Fruit fly (Drosophila melanogaster) whole organism, embryonic: ENCODE measurements around the gene Pis.
A peak's percentile ranks its signal among the peaks of the same experiment; 100 is the strongest.

ENCODE experiments used
- Awh ChIP-seq: fragments of 200-800 bp; sonication (Bioruptor generic); IDR thresholded peaks from 2 replicates; pipeline ENCODE4, ENCODE4 v1.3.6; 2022; ENCODE audit warnings: missing biosample characterization, missing genetic modification characterization
- BtbVII ChIP-seq: fragments of 200-800 bp; sonication (Bioruptor generic); optimal IDR thresholded peaks from 3 replicates; lab custom pipeline; 2017; ENCODE audit warnings: missing biosample characterization, mild to moderate bottlenecking, missing genetic modification characterization
- CG10431 ChIP-seq: fragments of 200-800 bp; sonication (Bioruptor generic); optimal IDR thresholded peaks from 3 replicates; lab custom pipeline; 2018; ENCODE audit warnings: missing biosample characterization, mild to moderate bottlenecking, missing genetic modification characterization
- CG10543 ChIP-seq: fragments of 200-800 bp; sonication (Bioruptor generic); optimal IDR thresholded peaks from 3 replicates; lab custom pipeline; 2017; ENCODE audit warnings: missing biosample characterization, mild to moderate bottlenecking, missing genetic modification characterization, moderate library complexity
- CG11085 ChIP-seq: fragments of 200-800 bp; sonication (Bioruptor generic); IDR thresholded peaks from 2 replicates; pipeline ENCODE4 v1.3.6; 2022; ENCODE audit warnings: missing biosample characterization, missing genetic modification characterization
- CG12104 ChIP-seq: fragments of 200-800 bp; sonication (Bioruptor generic); optimal IDR thresholded peaks from 3 replicates; lab custom pipeline; 2016; ENCODE audit warnings: missing biosample characterization, missing genetic modification characterization
- CG12942 ChIP-seq: fragments of 200-800 bp; sonication (Bioruptor generic); optimal IDR thresholded peaks from 3 replicates; lab custom pipeline; 2016; ENCODE audit warnings: missing biosample characterization, missing genetic modification characterization
- CG13296 ChIP-seq: fragments of 200-800 bp; sonication (Bioruptor generic); optimal IDR thresholded peaks from 3 replicates; lab custom pipeline; 2018; ENCODE audit warnings: missing biosample characterization, mild to moderate bottlenecking, missing genetic modification characterization
- CG15696 ChIP-seq: fragments of 200-800 bp; sonication (Bioruptor generic); optimal IDR thresholded peaks from 2 replicates; lab custom pipeline; 2019; ENCODE audit warnings: missing biosample characterization, mild to moderate bottlenecking, missing genetic modification characterization, moderate library complexity
- CG1832 ChIP-seq: fragments of 200-800 bp; sonication (Bioruptor generic); optimal IDR thresholded peaks from 2 replicates; lab custom pipeline; 2017; ENCODE audit warnings: missing biosample characterization, mild to moderate bottlenecking, missing genetic modification characterization, inconsistent platforms
- CG2889 ChIP-seq: fragments of 200-800 bp; sonication (Bioruptor generic); IDR thresholded peaks from 3 replicates; pipeline ENCODE4 v1.3.6; 2022; ENCODE audit warnings: missing biosample characterization, missing genetic modification characterization
- CG30431 ChIP-seq: fragments of 200-800 bp; sonication (Bioruptor generic); optimal IDR thresholded peaks from 2 replicates; lab custom pipeline; 2017; ENCODE audit warnings: missing biosample characterization, missing genetic modification characterization
- CG32532 ChIP-seq: fragments of 200-800 bp; sonication (Bioruptor generic); IDR thresholded peaks from 2 replicates; pipeline ENCODE4 v1.3.6; 2022; ENCODE audit warnings: missing biosample characterization, missing genetic modification characterization
- CG3838 ChIP-seq: fragments of 200-800 bp; sonication (Bioruptor generic); optimal IDR thresholded peaks from 3 replicates; lab custom pipeline; 2016; ENCODE audit warnings: missing biosample characterization, missing genetic modification characterization
- CG8281 ChIP-seq: fragments of 200-800 bp; sonication (Bioruptor generic); optimal IDR thresholded peaks from 2 replicates; lab custom pipeline; 2018; ENCODE audit warnings: missing biosample characterization, mild to moderate bottlenecking, missing genetic modification characterization, moderate library complexity
- CG8388 ChIP-seq: fragments of 200-800 bp; sonication (Bioruptor generic); optimal IDR thresholded peaks from 2 replicates; lab custom pipeline; 2019; ENCODE audit warnings: missing biosample characterization, mild to moderate bottlenecking, missing genetic modification characterization, moderate library complexity
- CG8478 ChIP-seq: fragments of >200 bp; optimal IDR thresholded peaks from 2 replicates; lab custom pipeline; 2018
- CG9727 ChIP-seq: fragments of 200-800 bp; sonication (Bioruptor generic); optimal IDR thresholded peaks from 3 replicates; lab custom pipeline; 2017; ENCODE audit warnings: missing biosample characterization, mild to moderate bottlenecking, missing genetic modification characterization
- CkIIα-i1 ChIP-seq: fragments of 200-800 bp; sonication (Bioruptor generic); IDR thresholded peaks from 2 replicates; pipeline ENCODE4 v1.3.6; 2022; ENCODE audit warnings: missing biosample characterization, missing genetic modification characterization
- Dbx ChIP-seq: fragments of 200-800 bp; sonication (Bioruptor generic); IDR thresholded peaks from 3 replicates; pipeline ENCODE4 v1.3.6; 2022; ENCODE audit warnings: missing biosample characterization, missing genetic modification characterization
- Elba2 ChIP-seq: fragments of 200-800 bp; sonication (Bioruptor generic); optimal IDR thresholded peaks from 3 replicates; lab custom pipeline; 2016; ENCODE audit warnings: missing biosample characterization, missing genetic modification characterization
- Ets65A ChIP-seq: fragments of 200-800 bp; sonication (Bioruptor generic); peaks from one replicate; lab custom pipeline; 2016; ENCODE audit warnings: missing biosample characterization, missing genetic modification characterization
- Fer1 ChIP-seq: fragments of 200-800 bp; sonication (Bioruptor generic); optimal IDR thresholded peaks from 2 replicates; lab custom pipeline; 2017; ENCODE audit warnings: missing biosample characterization, mild to moderate bottlenecking, missing genetic modification characterization
- HLHmδ ChIP-seq: fragments of 200-800 bp; sonication (Bioruptor generic); optimal IDR thresholded peaks from 2 replicates; lab custom pipeline; 2018; ENCODE audit warnings: missing biosample characterization, mild to moderate bottlenecking, missing genetic modification characterization, moderate library complexity
- Jarid2 ChIP-seq: fragments of 200-800 bp; sonication (Bioruptor generic); optimal IDR thresholded peaks from 3 replicates; lab custom pipeline; 2017; ENCODE audit warnings: mild to moderate bottlenecking, missing biosample characterization, missing genetic modification reagents, missing genetic modification characterization
- Lim3 ChIP-seq: fragments of 200-800 bp; sonication (Bioruptor generic); IDR thresholded peaks from 2 replicates; pipeline ENCODE4 v1.3.6; 2022; ENCODE audit warnings: missing biosample characterization, missing genetic modification characterization
- MBD-R2 ChIP-seq: fragments of 200-800 bp; sonication (Bioruptor generic); IDR thresholded peaks from 2 replicates; pipeline ENCODE4 v1.3.6; 2022; ENCODE audit warnings: missing biosample characterization, missing genetic modification characterization
- MTF-1 ChIP-seq: fragments of 200-800 bp; sonication (Bioruptor generic); optimal IDR thresholded peaks from 2 replicates; lab custom pipeline; 2018; ENCODE audit warnings: missing biosample characterization, mild to moderate bottlenecking, missing genetic modification characterization, borderline replicate concordance
- NfI ChIP-seq: fragments of 200-800 bp; sonication (Bioruptor generic); optimal IDR thresholded peaks from 3 replicates; lab custom pipeline; 2018; ENCODE audit warnings: missing biosample characterization, mild to moderate bottlenecking, missing genetic modification characterization, moderate library complexity
- PHDP ChIP-seq: fragments of 200-800 bp; sonication (Bioruptor generic); optimal IDR thresholded peaks from 3 replicates; lab custom pipeline; 2018; ENCODE audit warnings: missing biosample characterization, mild to moderate bottlenecking, missing genetic modification characterization, moderate library complexity
- Rx ChIP-seq: fragments of 200-800 bp; sonication (Bioruptor generic); IDR thresholded peaks from 2 replicates; pipeline ENCODE4 v1.3.6; 2022; ENCODE audit warnings: missing biosample characterization, missing genetic modification characterization
- Sox102F ChIP-seq: fragments of 200-800 bp; sonication (Bioruptor generic); optimal IDR thresholded peaks from 2 replicates; lab custom pipeline; 2018; ENCODE audit warnings: missing biosample characterization, mild to moderate bottlenecking, missing genetic modification characterization, moderate library complexity
- Sry-δ ChIP-seq: fragments of 200-800 bp; sonication (Bioruptor generic); optimal IDR thresholded peaks from 2 replicates; lab custom pipeline; 2016; ENCODE audit warnings: missing biosample characterization, missing genetic modification characterization
- Taf1 ChIP-seq: fragments of 200-800 bp; sonication (Bioruptor generic); IDR thresholded peaks from 2 replicates; pipeline ENCODE4 v1.3.6; 2022; ENCODE audit warnings: missing biosample characterization, missing genetic modification characterization
- Xrp1 ChIP-seq: fragments of 200-800 bp; sonication (Bioruptor generic); IDR thresholded peaks from 2 replicates; pipeline ENCODE4 v1.3.6; 2022; ENCODE audit warnings: missing biosample characterization, missing genetic modification characterization
- ara ChIP-seq: fragments of 200-800 bp; sonication (Bioruptor generic); IDR thresholded peaks from 2 replicates; pipeline ENCODE4 v1.3.6; 2022; ENCODE audit warnings: missing biosample characterization, missing genetic modification characterization
- ase ChIP-seq: fragments of 200-800 bp; sonication (Bioruptor generic); IDR thresholded peaks from 3 replicates; pipeline ENCODE4 v1.3.6; 2022; ENCODE audit warnings: missing biosample characterization, missing genetic modification characterization
- az2 ChIP-seq: fragments of 200-800 bp; sonication (Bioruptor generic); optimal IDR thresholded peaks from 3 replicates; lab custom pipeline; 2016; ENCODE audit warnings: missing biosample characterization, missing genetic modification characterization
- bigmax ChIP-seq: fragments of 200-800 bp; sonication (Bioruptor generic); optimal IDR thresholded peaks from 2 replicates; lab custom pipeline; 2018; ENCODE audit warnings: missing biosample characterization, mild to moderate bottlenecking, missing genetic modification characterization
- en ChIP-seq: fragments of 200-800 bp; sonication (Bioruptor generic); optimal IDR thresholded peaks from 2 replicates; lab custom pipeline; 2016; ENCODE audit warnings: missing biosample characterization, missing genetic modification characterization
- eve ChIP-seq, 2 experiments: fragments of >200 bp; optimal IDR thresholded peaks; 2 replicates each; lab custom pipeline; 2017; ENCODE audit warnings: missing biosample characterization in 2 of 2, missing genetic modification characterization in 2 of 2
- her ChIP-seq: fragments of 200-800 bp; sonication (Bioruptor generic); optimal IDR thresholded peaks from 2 replicates; lab custom pipeline; 2016; ENCODE audit warnings: missing biosample characterization, missing genetic modification characterization
- ken ChIP-seq: fragments of 200-800 bp; sonication (Bioruptor generic); IDR thresholded peaks from 3 replicates; pipeline ENCODE4 v1.3.6; 2022; ENCODE audit warnings: missing biosample characterization, missing genetic modification characterization
- pita ChIP-seq: fragments of 200-800 bp; sonication (Bioruptor generic); optimal IDR thresholded peaks from 2 replicates; lab custom pipeline; 2017; ENCODE audit warnings: missing biosample characterization, mild to moderate bottlenecking, missing genetic modification characterization
- sens ChIP-seq: fragments of 200-800 bp; sonication (Bioruptor generic); peaks from one replicate; lab custom pipeline; 2016; ENCODE audit warnings: missing biosample characterization, missing genetic modification characterization
- sima ChIP-seq: fragments of 200-800 bp; sonication (Bioruptor generic); optimal IDR thresholded peaks from 2 replicates; lab custom pipeline; 2016; ENCODE audit warnings: missing biosample characterization, missing genetic modification characterization
- toy ChIP-seq: fragments of 200-800 bp; sonication (Bioruptor generic); IDR thresholded peaks from 2 replicates; pipeline ENCODE4 v1.3.6; 2022; ENCODE audit warnings: missing biosample characterization, missing genetic modification characterization
- ttk ChIP-seq: fragments of 200-800 bp; sonication (Bioruptor generic); IDR thresholded peaks from 2 replicates; pipeline ENCODE4 v2.1.2; 2022; ENCODE audit warnings: missing biosample characterization, missing genetic modification characterization
- tx ChIP-seq: fragments of 200-800 bp; sonication (Bioruptor generic); optimal IDR thresholded peaks from 2 replicates; lab custom pipeline; 2016; ENCODE audit warnings: missing biosample characterization, missing genetic modification characterization
- vnd ChIP-seq: fragments of 200-800 bp; sonication (Bioruptor generic); IDR thresholded peaks from 3 replicates; pipeline ENCODE4 v1.3.6; 2022; ENCODE audit warnings: missing biosample characterization, missing genetic modification characterization; ENCODE audit not compliant: partially characterized antibody
- wdn ChIP-seq: fragments of 200-800 bp; sonication (Bioruptor generic); IDR thresholded peaks from 2 replicates; pipeline ENCODE4 v1.3.6; 2022; ENCODE audit warnings: missing biosample characterization, missing genetic modification characterization

Pis gene

dm6 chrX:15671026-15671563, 32.5 kb downstream of the Pis start, which contains the start of gene CG15646 (continued):
- TF ChIP-seq BtbVII = peak; percentile 26
- no peak for TF ChIP-seq CG12942
- peak; percentile 93 for TF ChIP-seq sens (GFP tag; lab: Kevin White, UChicago)
- TF ChIP-seq Jarid2 = peak; percentile 25
- TF ChIP-seq sima = no peak
- peak; percentile 62 for TF ChIP-seq az2
- TF ChIP-seq CG8388 (GFP tag; lab: Kevin White, UChicago) = peak; percentile 84
- peak; percentile 47 for TF ChIP-seq CG12104 (GFP tag; lab: Kevin White, UChicago)
- TF ChIP-seq CG9727 (GFP tag; lab: Kevin White, UChicago) = peak; percentile 92
- TF ChIP-seq CG2889 = no peak
- TF ChIP-seq en (GFP tag; lab: Kevin White, UChicago) = no peak
- no peak for TF ChIP-seq CG1832
- peak; percentile 61 for TF ChIP-seq Sox102F (GFP tag; lab: Kevin White, UChicago)
- peak; percentile 34; the same call in 1 of the 2 replicates for TF ChIP-seq Awh (GFP tag; lab: Robert Waterston, UW)
- no peak for TF ChIP-seq Taf1 (GFP tag; lab: Robert Waterston, UW)
- no peak for TF ChIP-seq CG8478
- peak; percentile 25 for TF ChIP-seq CG30431 (GFP tag; lab: Kevin White, UChicago)
- peak in 1 of 2 experiments; percentile 61 for TF ChIP-seq eve (GFP tag; optimal IDR thresholded peaks at IDR 0.05; lab: Kevin White, UChicago)
- no peak for TF ChIP-seq her (GFP tag; lab: Kevin White, UChicago)
- TF ChIP-seq Rx (GFP tag; lab: Robert Waterston, UW) = no peak
- TF ChIP-seq ttk (GFP tag; lab: Robert Waterston, UW) = no peak
- peak; percentile 21 for TF ChIP-seq Elba2 (GFP tag; lab: Kevin White, UChicago)
- TF ChIP-seq ara (GFP tag; lab: Robert Waterston, UW) = peak; percentile 83
- TF ChIP-seq Fer1 = no peak
- no peak for TF ChIP-seq CkIIα-i1
- TF ChIP-seq MBD-R2 (GFP tag; lab: Robert Waterston, UW) = no peak
- TF ChIP-seq ase (GFP tag; lab: Robert Waterston, UW) = peak; percentile 37; the same call in 1 of the 3 replicates
- no peak for TF ChIP-seq MTF-1 (GFP tag; lab: Kevin White, UChicago)
- 0 out of 2 replicates have a peak, but pooled peaks have one; percentile 25 for TF ChIP-seq CG32532 (GFP tag; lab: Robert Waterston, UW)

dm6 chrX:15662285-15662684, 41.3 kb downstream of the Pis start, which contains the start of gene CG8119:
CG8119 (plus strand) TSS chrX:15662585.
- TF ChIP-seq Sry-δ (GFP tag; lab: Kevin White, UChicago) (no peak), CG3838 (no peak), Ets65A (GFP tag; lab: Kevin White, UChicago) (peak; percentile 65)

dm6 chrX:15653364-15653809, 50.2 kb downstream of the Pis start:
- TF ChIP-seq pita (GFP tag; lab: Kevin White, UChicago) (peak; percentile 53), wdn (no peak), CG11085 (GFP tag; lab: Robert Waterston, UW) (0 out of 2 replicates have a peak, but pooled peaks have one; percentile 35), toy (GFP tag; lab: Robert Waterston, UW) (no peak), HLHmδ (GFP tag; lab: Kevin White, UChicago) (no peak), Xrp1 (GFP tag; lab: Robert Waterston, UW) (no peak), Lim3 (no peak), CG10543 (GFP tag; lab: Kevin White, UChicago) (no peak), PHDP (tag; lab: Kevin White, UChicago) (no peak), CG8281 (tag; lab: Kevin White, UChicago) (no peak), tx (no peak), ken (GFP tag; lab: Robert Waterston, UW) (0 out of 3 replicates have a peak, but pooled peaks have one; percentile 25), bigmax (GFP tag; lab: Kevin White, UChicago) (no peak), vnd (peak; percentile 75), CG13296 (no peak), CG10431 (no peak), Dbx (0 out of 3 replicates have a peak, but pooled peaks have one; percentile 48), NfI (GFP tag; lab: Kevin White, UChicago) (peak; percentile 51), CG15696 (tag; lab: Kevin White, UChicago) (peak; percentile 56)
